Worm (Caenorhabditis elegans) whole organism, young adult: ENCODE results near the gene hsp-12.3.

Experiments
- C06A6.2 ChIP-seq: fragments of 200-800 bp; sonication (Bioruptor generic); conservative IDR thresholded peaks from 2 replicates; pipeline ENCODE4 v1.3.6; 2022; ENCODE audit warnings: missing genetic modification characterization, missing compliant biosample characterization
- C17E4.6 ChIP-seq: fragments of 200-800 bp; sonication (Bioruptor generic); IDR thresholded peaks from 2 replicates; pipeline ENCODE4 v1.3.6; 2022; ENCODE audit warnings: missing genetic modification reagents, missing genetic modification characterization, missing compliant biosample characterization
- D2030.7 ChIP-seq: fragments of 200-800 bp; sonication (Bioruptor generic); IDR thresholded peaks from 2 replicates; pipeline ENCODE4 v1.3.6; 2022; ENCODE audit warnings: missing genetic modification reagents, missing genetic modification characterization, missing compliant biosample characterization
- F22D6.2 ChIP-seq: sonication (generic microtip); optimal IDR thresholded peaks from 2 replicates; lab custom pipeline; 2016; ENCODE audit warnings: mild to moderate bottlenecking, missing genetic modification characterization, missing compliant biosample characterization
- F33H1.4 ChIP-seq: fragments of 200-800 bp; sonication (Bioruptor generic); IDR thresholded peaks from 2 replicates; pipeline ENCODE4 v1.3.6; 2022; ENCODE audit warnings: missing genetic modification reagents, missing genetic modification characterization, missing compliant biosample characterization
- F49E8.2 ChIP-seq: sonication (generic microtip); optimal IDR thresholded peaks from 3 replicates; lab custom pipeline; 2017; ENCODE audit warnings: missing genetic modification characterization, mild to moderate bottlenecking, missing compliant biosample characterization, antibody characterized with exemption, moderate library complexity; ENCODE audit not compliant: insufficient read depth
- F52B5.7 ChIP-seq: sonication (generic microtip); optimal IDR thresholded peaks from 2 replicates; lab custom pipeline; 2016; ENCODE audit warnings: mild to moderate bottlenecking, missing genetic modification characterization, missing compliant biosample characterization
- F55B11.4 ChIP-seq: sonication (generic microtip); optimal IDR thresholded peaks from 2 replicates; lab custom pipeline; 2016; ENCODE audit warnings: missing compliant biosample characterization, missing genetic modification characterization, borderline replicate concordance; ENCODE audit not compliant: insufficient read depth
- F57A8.1 ChIP-seq: fragments of 200-800 bp; sonication (Bioruptor generic); optimal IDR thresholded peaks from 2 replicates; lab custom pipeline; 2018; ENCODE audit warnings: mild to moderate bottlenecking, missing genetic modification characterization, moderate library complexity, missing compliant biosample characterization
- F57C9.4 ChIP-seq: sonication (generic microtip); optimal IDR thresholded peaks from 2 replicates; lab custom pipeline; 2017; ENCODE audit warnings: mild to moderate bottlenecking, missing genetic modification characterization, missing compliant biosample characterization
- Y67H2A.10 ChIP-seq: fragments of 200-800 bp; sonication (Bioruptor generic); conservative IDR thresholded peaks from 2 replicates; pipeline ENCODE4 v1.3.6; 2022; ENCODE audit warnings: missing genetic modification reagents, missing genetic modification characterization, missing compliant biosample characterization
- ama-1 ChIP-seq, 3 experiments: fragments of 150-350 bp in 1 of 3; sonication (generic microtip) in 2 of 3; optimal IDR thresholded peaks; 2 replicates each; lab custom pipeline; 2014 to 2018; ENCODE audit warnings: missing biosample characterization in 2 of 3, missing genetic modification characterization in 2 of 3, missing genetic modification reagents in 2 of 3
- aptf-2 ChIP-seq: fragments of 200-800 bp; sonication (Bioruptor generic); conservative IDR thresholded peaks from 2 replicates; pipeline ENCODE4 v1.3.6; 2022; ENCODE audit warnings: missing genetic modification reagents, missing genetic modification characterization, missing compliant biosample characterization
- aptf-3 ChIP-seq: fragments of 200-800 bp; sonication (Bioruptor generic); IDR thresholded peaks from 2 replicates; pipeline ENCODE4 v1.3.6; 2022; ENCODE audit warnings: missing genetic modification characterization, missing compliant biosample characterization
- athp-1 ChIP-seq: sonication (generic microtip); optimal IDR thresholded peaks from 2 replicates; lab custom pipeline; 2017; ENCODE audit warnings: mild to moderate bottlenecking, missing genetic modification characterization, missing compliant biosample characterization
- attf-5 ChIP-seq: fragments of 200-800 bp; sonication (Bioruptor generic); optimal IDR thresholded peaks from 2 replicates; lab custom pipeline; 2018; ENCODE audit warnings: mild to moderate bottlenecking, missing genetic modification characterization, missing compliant biosample characterization
- cebp-2 ChIP-seq: fragments of 200-800 bp; sonication (Bioruptor generic); IDR thresholded peaks from 2 replicates; pipeline ENCODE4 v1.3.6; 2022; ENCODE audit warnings: missing genetic modification characterization, missing compliant biosample characterization
- die-1 ChIP-seq: sonication (generic microtip); optimal IDR thresholded peaks from 2 replicates; lab custom pipeline; 2016; ENCODE audit warnings: missing genotype, mild to moderate bottlenecking, missing genetic modification characterization, missing compliant biosample characterization
- dpl-1 ChIP-seq: fragments of 150-350 bp; optimal IDR thresholded peaks from 2 replicates; lab custom pipeline; 2014; ENCODE audit warnings: missing biosample characterization, missing genetic modification reagents, missing genetic modification characterization
- ets-4 ChIP-seq: fragments of 200-800 bp; sonication (Bioruptor generic); optimal IDR thresholded peaks from 2 replicates; lab custom pipeline; 2018; ENCODE audit warnings: mild to moderate bottlenecking, missing genetic modification characterization, missing compliant biosample characterization
- hsf-1 ChIP-seq: fragments of 200-800 bp; sonication (Bioruptor generic); IDR thresholded peaks from 2 replicates; pipeline ENCODE4 v1.3.6; 2022; ENCODE audit warnings: missing genetic modification reagents, missing genetic modification characterization, missing compliant biosample characterization
- let-526 ChIP-seq: fragments of 200-800 bp; sonication (Bioruptor generic); IDR thresholded peaks from 2 replicates; pipeline ENCODE4 v1.3.6; 2022; ENCODE audit warnings: missing genetic modification reagents, missing genetic modification characterization, missing compliant biosample characterization
- lin-26 ChIP-seq: fragments of 200-800 bp; sonication (Bioruptor generic); IDR thresholded peaks from 2 replicates; pipeline ENCODE4 v1.3.6; 2022; ENCODE audit warnings: missing genetic modification reagents, missing genetic modification characterization, missing compliant biosample characterization
- lin-54 ChIP-seq: fragments of 200-800 bp; sonication (Bioruptor generic); optimal IDR thresholded peaks from 2 replicates; lab custom pipeline; 2018; ENCODE audit warnings: mild to moderate bottlenecking, missing genetic modification characterization, missing compliant biosample characterization
- madf-3 ChIP-seq: fragments of 200-800 bp; sonication (Bioruptor generic); IDR thresholded peaks from 2 replicates; pipeline ENCODE4 v1.3.6; 2022; ENCODE audit warnings: missing genetic modification reagents, missing genetic modification characterization, missing compliant biosample characterization
- madf-6 ChIP-seq: fragments of 200-800 bp; sonication (Bioruptor generic); IDR thresholded peaks from 2 replicates; pipeline ENCODE4 v1.3.6; 2022; ENCODE audit warnings: missing genetic modification reagents, missing genetic modification characterization, missing compliant biosample characterization
- madf-8 ChIP-seq: fragments of 200-800 bp; sonication (Bioruptor generic); conservative IDR thresholded peaks from 2 replicates; pipeline ENCODE4 v1.3.6; 2022; ENCODE audit warnings: missing genetic modification reagents, missing genetic modification characterization, missing compliant biosample characterization
- nfya-1 ChIP-seq: sonication (generic microtip); optimal IDR thresholded peaks from 2 replicates; lab custom pipeline; 2017; ENCODE audit warnings: antibody characterized with exemption, missing compliant biosample characterization, missing genetic modification characterization, borderline replicate concordance; ENCODE audit not compliant: insufficient read depth
- nfya-2 ChIP-seq: fragments of 200-800 bp; sonication (Bioruptor generic); IDR thresholded peaks from 2 replicates; pipeline ENCODE4 v1.3.6; 2022; ENCODE audit warnings: missing genetic modification reagents, missing genetic modification characterization, missing compliant biosample characterization
- nfyb-1 ChIP-seq: fragments of 200-800 bp; sonication (Bioruptor generic); IDR thresholded peaks from 2 replicates; pipeline ENCODE4 v1.3.6; 2022; ENCODE audit warnings: missing genetic modification reagents, missing genetic modification characterization, missing compliant biosample characterization
- nhr-120 ChIP-seq: fragments of 200-800 bp; sonication (Bioruptor generic); IDR thresholded peaks from 2 replicates; pipeline ENCODE4 v1.3.6; 2022; ENCODE audit warnings: missing genetic modification characterization, missing compliant biosample characterization
- nhr-179 ChIP-seq: sonication (generic microtip); optimal IDR thresholded peaks from 2 replicates; lab custom pipeline; 2016; ENCODE audit warnings: mild to moderate bottlenecking, missing genetic modification characterization, missing compliant biosample characterization
- nhr-80 ChIP-seq: sonication (generic microtip); optimal IDR thresholded peaks from 2 replicates; lab custom pipeline; 2016; ENCODE audit warnings: missing genetic modification characterization, missing compliant biosample characterization
- nhr-90 ChIP-seq: sonication (generic microtip); optimal IDR thresholded peaks from 2 replicates; lab custom pipeline; 2016; ENCODE audit warnings: missing genotype, mild to moderate bottlenecking, missing genetic modification characterization, missing compliant biosample characterization
- rcor-1 ChIP-seq: fragments of 200-800 bp; sonication (Bioruptor generic); IDR thresholded peaks from 2 replicates; pipeline ENCODE4 v1.3.6; 2022; ENCODE audit warnings: missing genetic modification reagents, missing genetic modification characterization, missing compliant biosample characterization
- repo-1 ChIP-seq: sonication (generic microtip); optimal IDR thresholded peaks from 2 replicates; lab custom pipeline; 2017; ENCODE audit warnings: mild to moderate bottlenecking, missing genetic modification characterization, missing compliant biosample characterization
- snpc-1.1 ChIP-seq: sonication (generic microtip); optimal IDR thresholded peaks from 2 replicates; lab custom pipeline; 2017; ENCODE audit warnings: missing genetic modification characterization, mild to moderate bottlenecking, missing compliant biosample characterization, antibody characterized with exemption, moderate library complexity, missing genotype, missing genetic modification reagents; ENCODE audit not compliant: insufficient read depth
- snpc-1.3 ChIP-seq: sonication (generic microtip); optimal IDR thresholded peaks from 2 replicates; lab custom pipeline; 2017; ENCODE audit warnings: missing genetic modification characterization, mild to moderate bottlenecking, missing compliant biosample characterization, antibody characterized with exemption, moderate library complexity, missing genotype, missing genetic modification reagents; ENCODE audit not compliant: insufficient read depth
- snpc-3.4 ChIP-seq: sonication (generic microtip); optimal IDR thresholded peaks from 2 replicates; lab custom pipeline; 2017; ENCODE audit warnings: missing genetic modification characterization, mild to moderate bottlenecking, missing compliant biosample characterization, antibody characterized with exemption, moderate library complexity, missing genotype, missing genetic modification reagents
- snpc-4 ChIP-seq, 5 experiments: fragments of 150-350 bp in 1 of 5; sonication (generic microtip) in 4 of 5; optimal IDR thresholded peaks; 2 replicates each; lab custom pipeline; 2014 to 2018; ENCODE audit warnings: missing genetic modification characterization in 5 of 5, missing biosample characterization in 3 of 5, antibody characterized with exemption in 2 of 5, mild to moderate bottlenecking in 2 of 5, missing compliant biosample characterization in 2 of 5, missing genotype in 2 of 5, moderate library complexity in 2 of 5, missing genetic modification reagents in 1 of 5
- sptf-2 ChIP-seq: fragments of 200-800 bp; sonication (Bioruptor generic); optimal IDR thresholded peaks from 2 replicates; lab custom pipeline; 2018; ENCODE audit warnings: mild to moderate bottlenecking, missing genetic modification characterization, missing compliant biosample characterization
- unc-62 ChIP-seq: fragments of 150-350 bp; optimal IDR thresholded peaks from 2 replicates; lab custom pipeline; 2014; ENCODE audit warnings: missing biosample characterization, missing genetic modification reagents, missing genetic modification characterization
- zim-3 ChIP-seq: sonication (generic microtip); optimal IDR thresholded peaks from 2 replicates; lab custom pipeline; 2017; ENCODE audit warnings: mild to moderate bottlenecking, missing genetic modification characterization, moderate library complexity, missing compliant biosample characterization
- ztf-22 ChIP-seq: fragments of 200-800 bp; sonication (Bioruptor generic); optimal IDR thresholded peaks from 2 replicates; lab custom pipeline; 2018; ENCODE audit warnings: mild to moderate bottlenecking, missing genetic modification characterization, moderate library complexity, missing compliant biosample characterization
- ztf-25 ChIP-seq: fragments of 200-800 bp; sonication (Bioruptor generic); IDR thresholded peaks from 2 replicates; pipeline ENCODE4 v1.3.6; 2022; ENCODE audit warnings: missing genetic modification reagents, missing genetic modification characterization, missing compliant biosample characterization
- ztf-26 ChIP-seq: sonication (generic microtip); optimal IDR thresholded peaks from 2 replicates; lab custom pipeline; 2017; ENCODE audit warnings: missing genetic modification characterization, missing compliant biosample characterization
- ztf-3 ChIP-seq: fragments of 200-800 bp; sonication (Bioruptor generic); optimal IDR thresholded peaks from 2 replicates; lab custom pipeline; 2018; ENCODE audit warnings: mild to moderate bottlenecking, missing genetic modification characterization, missing compliant biosample characterization

hsp-12.3 gene

DNA sequence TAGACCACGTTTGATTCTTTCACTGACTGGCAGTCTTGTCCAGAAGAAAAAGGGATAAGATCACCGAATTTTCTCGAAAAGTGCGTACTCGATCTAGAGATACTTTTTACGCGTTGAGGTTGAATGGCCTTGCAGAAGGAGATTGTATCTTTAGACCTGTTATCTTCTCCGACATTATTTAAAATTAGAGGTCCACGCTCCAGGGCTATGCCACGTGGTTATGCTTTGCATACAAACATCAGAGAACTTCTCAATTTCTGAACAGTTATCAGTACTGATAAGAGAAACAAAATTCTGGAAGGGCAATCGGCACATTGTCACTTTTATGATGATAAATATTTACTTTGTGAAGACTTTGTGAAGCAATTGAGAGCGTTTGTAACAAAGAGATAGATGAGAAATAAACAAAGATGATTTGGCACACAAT is 3.2 kb downstream of the hsp-12.3 start:
- TF ChIP-seq lin-54, result peak; percentile 36
- peak; percentile 39 for TF ChIP-seq attf-5 (GFP tag; lab: Kevin White, UChicago)
- no peak for TF ChIP-seq aptf-3
- no peak for TF ChIP-seq snpc-1.3
- TF ChIP-seq repo-1, result peak; percentile 41
- peak; percentile 42 for TF ChIP-seq nhr-90 (tag; lab: Kevin White, UChicago)
- TF ChIP-seq nhr-120 (GFP tag; lab: Robert Waterston, UW), result no peak
- no peak for TF ChIP-seq Y67H2A.10
- TF ChIP-seq aptf-2, result no peak
- peak; percentile 11 for TF ChIP-seq unc-62 (GFP tag; lab: Kevin White, UChicago)
- no peak for TF ChIP-seq F49E8.2 (tag; lab: Kevin White, UChicago)
- peak; percentile 81 for TF ChIP-seq ztf-26 (tag; lab: Kevin White, UChicago)
- peak; percentile 34 for TF ChIP-seq die-1 (tag; lab: Kevin White, UChicago)
- peak; percentile 30 for TF ChIP-seq athp-1 (tag; lab: Kevin White, UChicago)
- TF ChIP-seq madf-3, result 0 out of 2 replicates have a peak, but pooled peaks have one; percentile 21
- no peak for TF ChIP-seq F57C9.4
- peak; percentile 30 for TF ChIP-seq snpc-3.4 (tag; lab: Kevin White, UChicago)
- no peak for TF ChIP-seq F55B11.4
- peak; percentile 86 for TF ChIP-seq nhr-80
- peak; percentile 36 for TF ChIP-seq ets-4
- TF ChIP-seq nfya-1 (tag; lab: Kevin White, UChicago), result no peak
- no peak for TF ChIP-seq madf-6 (GFP tag; lab: Robert Waterston, UW)
- no peak for TF ChIP-seq nfya-2 (GFP tag; lab: Robert Waterston, UW)
- TF ChIP-seq C06A6.2 (GFP tag; lab: Robert Waterston, UW), result peak; percentile 38; the same call in 1 of the 2 replicates
- TF ChIP-seq hsf-1 (GFP tag; lab: Robert Waterston, UW), result peak; percentile 59; the same call in 1 of the 2 replicates
- no peak for TF ChIP-seq C17E4.6
- peak; percentile 47 for TF ChIP-seq ztf-22 (GFP tag; lab: Kevin White, UChicago)
- TF ChIP-seq snpc-1.1 (tag; lab: Kevin White, UChicago), result no peak
- no peak for TF ChIP-seq nhr-179 (tag; lab: Kevin White, UChicago)
- TF ChIP-seq ama-1 (optimal IDR thresholded peaks at IDR 0.05; lab: Kevin White, UChicago), result peak; percentile 6
- no peak for TF ChIP-seq ama-1 (GFP tag; optimal IDR thresholded peaks at IDR 0.05; lab: Kevin White, UChicago)
- no peak for TF ChIP-seq rcor-1 (GFP tag; lab: Robert Waterston, UW)
- TF ChIP-seq F57A8.1, result no peak
- TF ChIP-seq let-526, result no peak
- no peak for TF ChIP-seq snpc-4 (GFP tag; optimal IDR thresholded peaks at IDR 0.05; lab: Kevin White, UChicago)
- peak; percentile 18 to 83 (median 55) for TF ChIP-seq snpc-4 (tag; optimal IDR thresholded peaks at IDR 0.05; lab: Kevin White, UChicago)
- TF ChIP-seq F52B5.7, result no peak
- TF ChIP-seq ztf-25 (GFP tag; lab: Robert Waterston, UW), result no peak
- 0 out of 2 replicates have a peak, but pooled peaks have one; percentile 20 for TF ChIP-seq lin-26
- peak; percentile 48 for TF ChIP-seq F22D6.2 (tag; lab: Kevin White, UChicago)
- no peak for TF ChIP-seq zim-3 (tag; lab: Kevin White, UChicago)
- TF ChIP-seq cebp-2 (GFP tag; lab: Robert Waterston, UW), result 0 out of 2 replicates have a peak, but pooled peaks have one; percentile 11
- no peak for TF ChIP-seq madf-8 (GFP tag; lab: Robert Waterston, UW)
- peak; percentile 61 for TF ChIP-seq nfyb-1 (GFP tag; lab: Robert Waterston, UW)
- no peak for TF ChIP-seq ztf-3 (GFP tag; lab: Kevin White, UChicago)
- TF ChIP-seq D2030.7 (GFP tag; lab: Robert Waterston, UW), result no peak
- no peak for TF ChIP-seq dpl-1
- no peak for TF ChIP-seq F33H1.4 (GFP tag; lab: Robert Waterston, UW)
- no peak for TF ChIP-seq sptf-2 (GFP tag; lab: Kevin White, UChicago)
